Worm (Caenorhabditis elegans) whole organism, L1 larva: ENCODE data around the gene sqt-2.

Source experiments
- jun-1 ChIP-seq: fragments of 150-350 bp; optimal IDR thresholded peaks from 2 replicates; lab custom pipeline; 2014; ENCODE audit warnings: missing biosample characterization, missing genetic modification reagents, missing genetic modification characterization
- lin-15B ChIP-seq: fragments of 150-350 bp; sonication (generic microtip); optimal IDR thresholded peaks from 3 replicates; lab custom pipeline; 2014; ENCODE audit warnings: missing biosample characterization, missing genetic modification characterization
- lin-39 ChIP-seq: fragments of 150-350 bp; optimal IDR thresholded peaks from 2 replicates; lab custom pipeline; 2014; ENCODE audit warnings: missing biosample characterization, missing genetic modification reagents, missing genetic modification characterization
- mef-2 ChIP-seq: fragments of 150-350 bp; optimal IDR thresholded peaks from 2 replicates; lab custom pipeline; 2014; ENCODE audit warnings: missing biosample characterization, missing genetic modification characterization
- nhr-11 ChIP-seq: fragments of 150-350 bp; optimal IDR thresholded peaks from 2 replicates; lab custom pipeline; 2014; ENCODE audit warnings: missing biosample characterization, missing genetic modification characterization
- nhr-237 ChIP-seq: fragments of 150-350 bp; optimal IDR thresholded peaks from 2 replicates; lab custom pipeline; 2014; ENCODE audit warnings: missing biosample characterization, missing genetic modification characterization
- nhr-77 ChIP-seq: fragments of 150-350 bp; optimal IDR thresholded peaks from 2 replicates; lab custom pipeline; 2014; ENCODE audit warnings: missing biosample characterization, missing genetic modification characterization
- pqm-1 ChIP-seq: sonication (generic microtip); optimal IDR thresholded peaks from 3 replicates; lab custom pipeline; 2017; ENCODE audit warnings: missing biosample characterization, missing genetic modification characterization
- tbx-2 ChIP-seq: sonication (generic microtip); optimal IDR thresholded peaks from 2 replicates; lab custom pipeline; 2016; ENCODE audit warnings: missing genetic modification characterization, missing compliant biosample characterization
- unc-130 ChIP-seq: fragments of 150-350 bp; optimal IDR thresholded peaks from 2 replicates; lab custom pipeline; 2017; ENCODE audit warnings: missing biosample characterization, missing genetic modification characterization, inconsistent platforms

ce11 chrII:61013-61412 lies 37.9 kb downstream of the sqt-2 start, which contains the start of gene C23H3.2:
- TF ChIP-seq pqm-1 (tag; lab: Kevin White, UChicago): no peak
- no peak for TF ChIP-seq nhr-237 (tag; lab: Kevin White, UChicago)
- TF ChIP-seq nhr-77 (tag; lab: Kevin White, UChicago): no peak
- TF ChIP-seq unc-130: no peak
- TF ChIP-seq lin-39 (tag; lab: Kevin White, UChicago): no peak
- no peak for TF ChIP-seq nhr-11 (tag; lab: Kevin White, UChicago)
- TF ChIP-seq tbx-2 (tag; lab: Kevin White, UChicago): no peak
- TF ChIP-seq lin-15B (tag; lab: Kevin White, UChicago): no peak
- no peak for TF ChIP-seq jun-1 (tag; lab: Kevin White, UChicago)
- no peak for TF ChIP-seq mef-2 (tag; lab: Kevin White, UChicago)
